Worm (Caenorhabditis elegans): ENCODE measurements around the gene sri-42.
"Not testable (repeated sequence)": the region's sequence is repeated elsewhere in the genome, so short reads cannot be mapped to it uniquely, and the experiment has no call there.

The sri-42 gene

ce11 chrII:3137804-3138203 is 5.0 kb downstream of the sri-42 start, which contains the start of gene sri-54:
TSS of gene sri-54 (minus strand) at chrII:3137904.
- TF ChIP-seq D1046.2 (GFP tag; IDR thresholded peaks at IDR 0.05): no peak
- no peak for TF ChIP-seq ceh-28 (tag; optimal IDR thresholded peaks at IDR 0.05)
- no peak for TF ChIP-seq saeg-2 (GFP tag; IDR thresholded peaks at IDR 0.05)
- no peak for TF ChIP-seq nhr-42 (GFP tag; IDR thresholded peaks at IDR 0.05)
- TF ChIP-seq nhr-11 (tag; optimal IDR thresholded peaks at IDR 0.05): no peak

DNA sequence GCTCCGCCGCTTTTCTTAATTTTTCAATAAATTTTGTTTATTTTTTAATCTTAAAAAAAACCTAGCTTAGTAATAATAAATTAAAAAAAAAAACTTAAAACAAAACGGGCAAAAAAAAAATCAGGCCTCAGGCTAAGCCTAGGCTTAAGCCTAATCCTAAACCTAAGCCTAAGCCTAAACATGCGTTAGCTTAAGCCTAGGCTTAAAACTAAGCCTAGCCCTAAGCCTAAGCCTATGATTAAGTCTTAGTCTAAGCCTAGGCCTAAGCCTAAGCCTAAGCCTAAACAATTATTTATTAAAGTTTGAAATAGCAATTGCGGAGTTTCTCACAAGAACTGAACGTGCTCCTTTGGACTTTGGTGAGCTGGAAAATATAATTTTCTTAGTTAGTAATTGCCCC is 7.5 kb downstream of the sri-42 start:
- no peak for TF ChIP-seq mdl-1 (tag; optimal IDR thresholded peaks at IDR 0.05)
- TF ChIP-seq mxl-3 (GFP tag; optimal IDR thresholded peaks at IDR 0.05): no peak

DNA sequence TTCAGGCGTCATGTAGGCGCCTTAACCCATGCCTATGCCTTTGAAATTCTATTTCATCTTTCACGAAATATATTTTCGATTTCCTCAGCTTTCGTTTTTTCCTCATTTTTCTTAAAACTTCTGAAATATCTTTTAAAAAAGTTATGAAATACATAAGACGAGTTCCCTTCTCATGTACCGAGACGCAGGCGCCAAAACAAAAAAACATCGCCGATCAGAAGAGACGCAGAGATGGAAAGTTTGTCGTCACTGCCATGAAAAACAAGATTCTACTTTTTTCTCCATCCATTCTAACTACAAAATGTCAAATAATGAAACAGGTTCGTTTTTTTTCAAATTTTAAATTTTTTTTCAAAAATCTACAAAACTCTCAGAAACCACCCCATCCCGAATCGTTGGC is 13.7 kb downstream of the sri-42 start, which contains the start of gene chil-24:
Gene chil-24, plus strand, starts transcription at position 156 of the 400 bp plus-strand sequence.
- TF ChIP-seq T26A8.4 (GFP tag; IDR thresholded peaks at IDR 0.05) (no peak), daf-16 (GFP tag; optimal IDR thresholded peaks at IDR 0.05) (no peak), daf-16 (tag; optimal IDR thresholded peaks at IDR 0.05) (peak; percentile 68), lin-13 (GFP tag; optimal IDR thresholded peaks at IDR 0.05) (no peak), rbr-2 (tag; optimal IDR thresholded peaks at IDR 0.05) (no peak), nhr-28 (tag; optimal IDR thresholded peaks at IDR 0.05) (peak; percentile 61), duxl-1 (tag; optimal IDR thresholded peaks at IDR 0.05; ENCODE audit: poor library complexity) (peak; percentile 73), hlh-11 (tag; optimal IDR thresholded peaks at IDR 0.05) (peak; percentile 24), mes-2 (tag; optimal IDR thresholded peaks at IDR 0.05; ENCODE audit: poor library complexity, severe bottlenecking) (peak; percentile 24)

- not testable (repeated sequence) for TF ChIP-seq fkh-10 (GFP tag; optimal IDR thresholded peaks at IDR 0.05); dve-1 (tag; optimal IDR thresholded peaks at IDR 0.05; ENCODE audit: insufficient read depth); lir-3 (tag; optimal IDR thresholded peaks at IDR 0.05)
Measured at ce11 chrII:3126741-3127140, 16.0 kb downstream of the sri-42 start, which contains the start of gene ins-31. TSS of gene ins-31 (plus strand) at chrII:3127041.

DNA sequence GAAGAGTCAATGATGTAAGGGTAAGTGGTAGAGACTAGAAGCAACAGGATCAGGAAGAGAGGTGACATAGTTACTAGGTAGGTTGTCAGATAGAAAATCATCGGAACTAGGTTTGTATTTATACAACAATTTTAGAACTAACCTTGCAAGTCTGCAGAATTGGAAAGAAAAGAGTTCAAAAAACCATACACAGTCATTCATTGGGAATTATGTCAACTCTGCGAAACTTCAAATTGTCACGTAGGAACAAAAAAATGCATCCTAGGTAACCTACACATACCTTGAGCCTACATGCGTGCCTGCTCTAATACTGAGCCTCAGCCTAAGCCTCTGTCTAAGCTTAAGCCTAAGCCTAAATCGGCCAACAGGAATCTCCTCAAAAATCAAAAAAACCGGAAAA is 16.4 kb downstream of the sri-42 start, which contains the start of gene ins-19:
Gene ins-19, minus strand, starts transcription at position 101 of the 400 bp plus-strand sequence.
- TF ChIP-seq aha-1 (tag) (no peak), zag-1 (tag; optimal IDR thresholded peaks at IDR 0.05) (no peak), nhr-28 (tag; optimal IDR thresholded peaks at IDR 0.05) (no peak), spr-3 (GFP tag; optimal IDR thresholded peaks at IDR 0.05) (no peak), nhr-111 (GFP tag; optimal IDR thresholded peaks at IDR 0.05) (no peak), nhr-48 (tag; optimal IDR thresholded peaks at IDR 0.05) (no peak), lin-39 (tag; optimal IDR thresholded peaks at IDR 0.05) (no peak), tag-97 (GFP tag; IDR thresholded peaks at IDR 0.05) (no peak), T26A8.4 (GFP tag; IDR thresholded peaks at IDR 0.05) (no peak), nhr-6 (tag; optimal IDR thresholded peaks at IDR 0.05) (no peak), set-16 (GFP tag; IDR thresholded peaks at IDR 0.05) (no peak), mxl-2 (GFP tag; conservative IDR thresholded peaks at IDR 0.05) (no peak)

ce11 chrII:3123206-3123605 is 19.5 kb downstream of the sri-42 start, which contains the start of gene srh-71:
TSS of gene srh-71 (plus strand) at chrII:3123506.
- TF ChIP-seq saeg-2 (GFP tag; IDR thresholded peaks at IDR 0.05) (no peak), duxl-1 (tag; optimal IDR thresholded peaks at IDR 0.05; ENCODE audit: poor library complexity) (no peak), hif-1 (tag; optimal IDR thresholded peaks at IDR 0.05) (no peak), dmd-9 (GFP tag; IDR thresholded peaks at IDR 0.05) (no peak), Y48G9A.11 (GFP tag; IDR thresholded peaks at IDR 0.05) (no peak), Y75B8A.6 (GFP tag; IDR thresholded peaks at IDR 0.05) (no peak), T26A8.4 (GFP tag; IDR thresholded peaks at IDR 0.05) (no peak), mep-1 (tag; optimal IDR thresholded peaks at IDR 0.05) (no peak), T20F7.1 (GFP tag; optimal IDR thresholded peaks at IDR 0.05) (no peak), lir-3 (tag; optimal IDR thresholded peaks at IDR 0.05) (no peak), snpc-1.2 (GFP tag; IDR thresholded peaks at IDR 0.05) (no peak), ces-1 (GFP tag; optimal IDR thresholded peaks at IDR 0.05) (no peak), R02D3.7 (tag; optimal IDR thresholded peaks at IDR 0.05) (no peak), nhr-77 (tag; optimal IDR thresholded peaks at IDR 0.05) (no peak), D1046.2 (GFP tag; IDR thresholded peaks at IDR 0.05) (no peak), tra-1 (GFP tag; IDR thresholded peaks at IDR 0.05) (no peak), spr-1 (tag; optimal IDR thresholded peaks at IDR 0.05) (no peak)

Data from whole organism, L4 larva.